Worm (Caenorhabditis elegans) whole organism, L1 larva: ENCODE data around the gene F55C9.15.

Experiments used
- C04F5.9 ChIP-seq: sonication (generic microtip); optimal IDR thresholded peaks from 2 replicates; lab custom pipeline; 2016; ENCODE audit warnings: missing genetic modification characterization, missing compliant biosample characterization
- C16A3.4 ChIP-seq: fragments of 150-350 bp; optimal IDR thresholded peaks from 2 replicates; lab custom pipeline; 2014; ENCODE audit warnings: missing biosample characterization, missing genetic modification characterization
- C34B4.2 ChIP-seq: sonication (generic microtip); optimal IDR thresholded peaks from 2 replicates; lab custom pipeline; 2017; ENCODE audit warnings: mild to moderate bottlenecking, missing genetic modification characterization, missing compliant biosample characterization
- aha-1 ChIP-seq: fragments of 150-350 bp; optimal IDR thresholded peaks from 2 replicates; lab custom pipeline; 2014; ENCODE audit warnings: missing biosample characterization, missing genetic modification characterization
- alr-1 ChIP-seq: fragments of 200-800 bp; sonication (Bioruptor generic); optimal IDR thresholded peaks from 2 replicates; lab custom pipeline; 2018; ENCODE audit warnings: borderline replicate concordance, mild to moderate bottlenecking, missing genetic modification characterization, missing compliant biosample characterization
- aly-2 ChIP-seq: fragments of 150-350 bp; optimal IDR thresholded peaks from 2 replicates; lab custom pipeline; 2014; ENCODE audit warnings: missing biosample characterization, missing genetic modification characterization
- ceh-63 ChIP-seq: fragments of 200-800 bp; sonication (Bioruptor generic); optimal IDR thresholded peaks from 2 replicates; lab custom pipeline; 2018; ENCODE audit warnings: mild to moderate bottlenecking, missing genetic modification characterization, missing compliant biosample characterization
- ceh-8 ChIP-seq: fragments of 200-800 bp; sonication (Bioruptor generic); optimal IDR thresholded peaks from 2 replicates; lab custom pipeline; 2018; ENCODE audit warnings: mild to moderate bottlenecking, missing genetic modification characterization, moderate library complexity, missing compliant biosample characterization
- ceh-88 ChIP-seq: fragments of 200-800 bp; sonication (Bioruptor generic); IDR thresholded peaks from 2 replicates; pipeline ENCODE4 v1.3.6; 2022; ENCODE audit warnings: missing genetic modification characterization, missing compliant biosample characterization
- ceh-90 ChIP-seq: sonication (generic microtip); optimal IDR thresholded peaks from 2 replicates; lab custom pipeline; 2016; ENCODE audit warnings: missing genetic modification characterization, missing compliant biosample characterization
- dpl-1 ChIP-seq, 3 experiments: fragments of 150-350 bp in 2 of 3; sonication (generic microtip) in 1 of 3; optimal IDR thresholded peaks; 2 replicates each; lab custom pipeline; 2014 to 2017; ENCODE audit warnings: missing biosample characterization in 3 of 3, missing genetic modification characterization in 3 of 3, missing genetic modification reagents in 3 of 3
- dsc-1 ChIP-seq: sonication (generic microtip); optimal IDR thresholded peaks from 2 replicates; lab custom pipeline; 2016; ENCODE audit warnings: mild to moderate bottlenecking, missing genetic modification characterization, missing compliant biosample characterization
- efl-1 ChIP-seq, 4 experiments: fragments of 150-350 bp; optimal IDR thresholded peaks in 3 of 4; peaks in 1 of 4; 1 replicate in 1 of 4; 2 replicates in 3 of 4; lab custom pipeline; 2014; ENCODE audit warnings: missing biosample characterization in 2 of 4, missing genetic modification characterization in 2 of 4, missing genetic modification reagents in 2 of 4
- egl-13 ChIP-seq: sonication (generic microtip); optimal IDR thresholded peaks from 2 replicates; lab custom pipeline; 2016; ENCODE audit warnings: missing genotype, missing genetic modification reagents, missing genetic modification characterization, missing compliant biosample characterization
- egl-27 ChIP-seq, 2 experiments: fragments of 150-350 bp in 1 of 2; sonication (generic microtip); optimal IDR thresholded peaks; 3 replicates each; lab custom pipeline; 2017 to 2018; ENCODE audit warnings: missing biosample characterization in 2 of 2, missing genetic modification characterization in 2 of 2, missing genetic modification reagents in 2 of 2
- elt-3 ChIP-seq, 6 experiments: fragments of 150-350 bp in 1 of 6; sonication (generic microtip); optimal IDR thresholded peaks; 2 replicates each; lab custom pipeline; 2017 to 2018; ENCODE audit warnings: missing biosample characterization in 6 of 6, missing genetic modification characterization in 6 of 6, inconsistent platforms in 1 of 6
- ets-5 ChIP-seq: fragments of 200-800 bp; sonication (Bioruptor generic); IDR thresholded peaks from 2 replicates; pipeline ENCODE4 v1.3.6; 2022; ENCODE audit warnings: missing genetic modification characterization, missing compliant biosample characterization
- fkh-10 ChIP-seq: sonication (generic microtip); optimal IDR thresholded peaks from 2 replicates; lab custom pipeline; 2017; ENCODE audit warnings: missing biosample characterization, missing genetic modification reagents, missing genetic modification characterization
- fkh-4 ChIP-seq: sonication (generic microtip); optimal IDR thresholded peaks from 2 replicates; lab custom pipeline; 2016; ENCODE audit warnings: missing compliant biosample characterization, missing genetic modification characterization, borderline replicate concordance
- fkh-8 ChIP-seq: sonication (generic microtip); optimal IDR thresholded peaks from 2 replicates; lab custom pipeline; 2016; ENCODE audit warnings: mild to moderate bottlenecking, missing genetic modification characterization, missing compliant biosample characterization
- fos-1 ChIP-seq: fragments of 150-350 bp; optimal IDR thresholded peaks from 2 replicates; lab custom pipeline; 2014; ENCODE audit warnings: missing biosample characterization, missing genetic modification characterization
- hlh-17 ChIP-seq: fragments of 200-800 bp; sonication (Bioruptor generic); optimal IDR thresholded peaks from 2 replicates; lab custom pipeline; 2018; ENCODE audit warnings: missing genetic modification characterization, mild to moderate bottlenecking, missing compliant biosample characterization, moderate library complexity, borderline replicate concordance
- hpl-2 ChIP-seq: fragments of 150-350 bp; optimal IDR thresholded peaks from 2 replicates; lab custom pipeline; 2014; ENCODE audit warnings: missing biosample characterization, missing genetic modification reagents, missing genetic modification characterization
- irx-1 ChIP-seq: sonication (generic microtip); optimal IDR thresholded peaks from 2 replicates; lab custom pipeline; 2016; ENCODE audit warnings: missing genetic modification characterization, missing compliant biosample characterization
- lin-39 ChIP-seq: fragments of 150-350 bp; optimal IDR thresholded peaks from 2 replicates; lab custom pipeline; 2014; ENCODE audit warnings: missing biosample characterization, missing genetic modification reagents, missing genetic modification characterization
- mab-9 ChIP-seq: fragments of 200-800 bp; sonication (Bioruptor generic); IDR thresholded peaks from 2 replicates; pipeline ENCODE4 v1.3.6; 2022; ENCODE audit warnings: missing genetic modification reagents, missing genetic modification characterization, missing compliant biosample characterization
- mdl-1 ChIP-seq, 2 experiments: fragments of 150-350 bp; optimal IDR thresholded peaks; 2 replicates each; lab custom pipeline; 2014 to 2017; ENCODE audit warnings: missing biosample characterization in 2 of 2, missing genetic modification characterization in 2 of 2, inconsistent platforms in 1 of 2
- nhr-11 ChIP-seq: fragments of 150-350 bp; optimal IDR thresholded peaks from 2 replicates; lab custom pipeline; 2014; ENCODE audit warnings: missing biosample characterization, missing genetic modification characterization
- nhr-20 ChIP-seq: sonication (generic microtip); optimal IDR thresholded peaks from 2 replicates; lab custom pipeline; 2016; ENCODE audit warnings: mild to moderate bottlenecking, missing genetic modification characterization, missing compliant biosample characterization
- nhr-71 ChIP-seq: sonication (generic microtip); optimal IDR thresholded peaks from 2 replicates; lab custom pipeline; 2016; ENCODE audit warnings: mild to moderate bottlenecking, missing genetic modification characterization, moderate library complexity, missing compliant biosample characterization
- nhr-77 ChIP-seq: fragments of 150-350 bp; optimal IDR thresholded peaks from 2 replicates; lab custom pipeline; 2014; ENCODE audit warnings: missing biosample characterization, missing genetic modification characterization
- nhr-85 ChIP-seq: sonication (generic microtip); peaks from one replicate; lab custom pipeline; 2016; ENCODE audit warnings: missing genetic modification characterization, inconsistent platforms, missing compliant biosample characterization
- nhr-90 ChIP-seq: sonication (generic microtip); optimal IDR thresholded peaks from 2 replicates; lab custom pipeline; 2016; ENCODE audit warnings: mild to moderate bottlenecking, missing genetic modification characterization, missing compliant biosample characterization; ENCODE audit not compliant: poor library complexity
- skn-1 ChIP-seq: fragments of 150-350 bp; optimal IDR thresholded peaks from 2 replicates; lab custom pipeline; 2014; ENCODE audit warnings: missing biosample characterization, missing genetic modification characterization
- snpc-4 ChIP-seq: fragments of 150-350 bp; optimal IDR thresholded peaks from 2 replicates; lab custom pipeline; 2014; ENCODE audit warnings: missing biosample characterization, missing genetic modification characterization
- sox-4 ChIP-seq: sonication (generic microtip); optimal IDR thresholded peaks from 2 replicates; lab custom pipeline; 2016; ENCODE audit warnings: missing genetic modification characterization, missing compliant biosample characterization
- swsn-7 ChIP-seq: sonication (generic microtip); optimal IDR thresholded peaks from 2 replicates; lab custom pipeline; 2016; ENCODE audit warnings: missing genetic modification characterization, missing compliant biosample characterization
- tbx-2 ChIP-seq: sonication (generic microtip); optimal IDR thresholded peaks from 2 replicates; lab custom pipeline; 2016; ENCODE audit warnings: missing genetic modification characterization, missing compliant biosample characterization
- unc-130 ChIP-seq: fragments of 150-350 bp; optimal IDR thresholded peaks from 2 replicates; lab custom pipeline; 2017; ENCODE audit warnings: missing biosample characterization, missing genetic modification characterization, inconsistent platforms
- xbp-1 ChIP-seq: sonication (generic microtip); optimal IDR thresholded peaks from 2 replicates; lab custom pipeline; 2016; ENCODE audit warnings: missing genetic modification characterization, missing compliant biosample characterization
- ztf-11 ChIP-seq, 2 experiments: sonication (generic microtip); optimal IDR thresholded peaks; 2 replicates each; lab custom pipeline; 2016 to 2017; ENCODE audit warnings: missing genetic modification characterization in 2 of 2, missing biosample characterization in 1 of 2, missing compliant biosample characterization in 1 of 2

Gene F55C9.15

ce11 chrV:19311391-19311790 is 4.6 kb upstream of the F55C9.15 start, which contains the start of gene C43D7.8:
Gene C43D7.8 (minus strand): TSS chrV:19311491.
- TF ChIP-seq nhr-77 (tag; lab: Kevin White, UChicago), result no peak
- TF ChIP-seq fos-1 (tag; lab: Kevin White, UChicago), result no peak
- TF ChIP-seq aha-1 (tag; lab: Kevin White, UChicago), result no peak
- no peak for TF ChIP-seq ceh-8
- no peak for TF ChIP-seq ceh-88 (GFP tag; lab: Robert Waterston, UW)
- TF ChIP-seq mab-9, result no peak
- no peak for TF ChIP-seq fkh-8
- TF ChIP-seq C34B4.2 (tag; lab: Kevin White, UChicago), result no peak
- no peak for TF ChIP-seq nhr-90
- TF ChIP-seq nhr-20, result no peak
- TF ChIP-seq nhr-11 (tag; lab: Kevin White, UChicago), result no peak
- no peak for TF ChIP-seq hlh-17 (GFP tag; lab: Kevin White, UChicago)
- no peak for TF ChIP-seq dpl-1 (GFP tag; optimal IDR thresholded peaks at IDR 0.05; lab: Kevin White, UChicago)
- no peak for TF ChIP-seq mdl-1 (tag; optimal IDR thresholded peaks at IDR 0.05; lab: Kevin White, UChicago)
- no peak for TF ChIP-seq ceh-63 (GFP tag; lab: Kevin White, UChicago)
- no peak for TF ChIP-seq elt-3 (tag; optimal IDR thresholded peaks at IDR 0.05; lab: Kevin White, UChicago)
- no peak for TF ChIP-seq egl-13 (tag; lab: Kevin White, UChicago)
- no peak for TF ChIP-seq fkh-10 (GFP tag; lab: Kevin White, UChicago)
- TF ChIP-seq aly-2 (tag; lab: Kevin White, UChicago), result no peak

ce11 chrV:19309591-19309990 is 2.8 kb upstream of the F55C9.15 start, which contains the start of gene F55C9.11:
Gene F55C9.11 (minus strand): TSS chrV:19309691.
- TF ChIP-seq efl-1 (optimal IDR thresholded peaks at IDR 0.05; lab: Kevin White, UChicago) (no peak), efl-1 (GFP tag; optimal IDR thresholded peaks at IDR 0.05 in 1 of 2; lab: Kevin White, UChicago) (peak in 1 of 2 experiments; percentile 77), C04F5.9 (no peak)

- no peak for TF ChIP-seq C04F5.9
- no peak for TF ChIP-seq nhr-71 (tag; lab: Kevin White, UChicago)
- no peak for TF ChIP-seq xbp-1 (tag; lab: Kevin White, UChicago)
- TF ChIP-seq tbx-2 (tag; lab: Kevin White, UChicago), result no peak
- TF ChIP-seq snpc-4 (tag; lab: Kevin White, UChicago), result no peak
- no peak for TF ChIP-seq fkh-4 (tag; lab: Kevin White, UChicago)
- TF ChIP-seq unc-130 (tag; lab: Kevin White, UChicago), result no peak
- no peak for TF ChIP-seq alr-1 (tag; lab: Kevin White, UChicago)
- no peak for TF ChIP-seq dsc-1 (tag; lab: Kevin White, UChicago)
- TF ChIP-seq nhr-85 (tag; lab: Kevin White, UChicago), result no peak
- TF ChIP-seq fos-1 (tag; lab: Kevin White, UChicago), result no peak
- TF ChIP-seq hpl-2 (GFP tag; lab: Kevin White, UChicago), result no peak
- no peak for TF ChIP-seq C16A3.4
- no peak for TF ChIP-seq nhr-77 (tag; lab: Kevin White, UChicago)
- no peak for TF ChIP-seq ets-5 (GFP tag; lab: Robert Waterston, UW)
Measured at ce11 chrV:19308137-19308536, 1.3 kb upstream of the F55C9.15 start.

- TF ChIP-seq sox-4 (no peak), skn-1 (tag; lab: Kevin White, UChicago) (no peak), ztf-11 (tag; optimal IDR thresholded peaks at IDR 0.05; lab: Kevin White, UChicago) (no peak), egl-27 (tag; optimal IDR thresholded peaks at IDR 0.05; lab: Kevin White, UChicago) (no peak), fos-1 (tag; lab: Kevin White, UChicago) (no peak), swsn-7 (tag; lab: Kevin White, UChicago) (no peak), egl-13 (tag; lab: Kevin White, UChicago) (no peak), lin-39 (tag; lab: Kevin White, UChicago) (no peak), xbp-1 (tag; lab: Kevin White, UChicago) (no peak), C04F5.9 (no peak), ceh-63 (GFP tag; lab: Kevin White, UChicago) (no peak), aly-2 (tag; lab: Kevin White, UChicago) (no peak), ceh-88 (GFP tag; lab: Robert Waterston, UW) (no peak), ceh-90 (tag; lab: Kevin White, UChicago) (no peak), irx-1 (no peak)
Measured at ce11 chrV:19303589-19304174, 3.1 kb downstream of the F55C9.15 start, which contains the start of the genes fbxb-63 and fbxb-61. Gene fbxb-63 (minus strand): TSS chrV:19303730. Gene fbxb-61 (plus strand): TSS chrV:19304124.
